Worm (Caenorhabditis elegans) whole organism, late embryonic: ENCODE results near the gene Y45F10B.3.

Experiments
- elt-2 ChIP-seq: sonication (generic microtip); optimal IDR thresholded peaks from 2 replicates; lab custom pipeline; 2016; ENCODE audit warnings: missing genetic modification reagents, missing genetic modification characterization, missing compliant biosample characterization
- fkh-6 ChIP-seq: sonication (generic microtip); optimal IDR thresholded peaks from 2 replicates; lab custom pipeline; 2016; ENCODE audit warnings: missing genetic modification characterization, missing compliant biosample characterization
- ttx-3 ChIP-seq: sonication (generic microtip); optimal IDR thresholded peaks from 2 replicates; lab custom pipeline; 2016; ENCODE audit warnings: missing genetic modification reagents, missing genetic modification characterization, missing compliant biosample characterization

The Y45F10B.3 gene

ce11 chrIV:13639027-13639426 lies 45.6 kb downstream of the Y45F10B.3 start, which contains the start of gene ugt-22:
Gene ugt-22 (plus strand): TSS chrIV:13639260.
- TF ChIP-seq fkh-6 (tag; lab: Kevin White, UChicago) (no peak), elt-2 (tag; lab: Kevin White, UChicago) (peak; percentile 67), ttx-3 (tag; lab: Kevin White, UChicago) (no peak)
